Comparison of ENCODE assay signal across 1 fruit fly cellular context in genomic region chr3R:14469724-14470123, dm6.
TF ChIP-seq lines count a peak whose summit lies in the region.

No protein-coding gene starts in this region.

TF ChIP-seq in whole organism, embryonic, 481 proteins besides CTCF, POLR2A, EP300 and RAD21 (continued from another document and continues in another):
- TF ChIP-seq Bteb2 (GFP tag; optimal IDR thresholded peaks at IDR 0.05; lab: Kevin White, UChicago) (no peak), wdn (GFP tag; IDR thresholded peaks at IDR 0.05; lab: Robert Waterston, UW) (no peak), Meics (GFP tag; optimal IDR thresholded peaks at IDR 0.05; lab: Kevin White, UChicago) (peak; percentile 14), Abd-B (GFP tag; optimal IDR thresholded peaks at IDR 0.05; lab: Kevin White, UChicago) (peak; percentile 41), CG7556 (GFP tag; optimal IDR thresholded peaks at IDR 0.05; lab: Kevin White, UChicago) (peak; percentile 53), Vsx1 (GFP tag; optimal IDR thresholded peaks at IDR 0.05; lab: Kevin White, UChicago) (peak; percentile 20), ato (GFP tag; IDR thresholded peaks at IDR 0.05; lab: Robert Waterston, UW; ENCODE audit: partially characterized antibody) (no peak), HLH54F (GFP tag; optimal IDR thresholded peaks at IDR 0.05; lab: Kevin White, UChicago) (no peak), Fer2 (tag; optimal IDR thresholded peaks at IDR 0.05; lab: Kevin White, UChicago) (no peak), CG13287 (GFP tag; IDR thresholded peaks at IDR 0.05; lab: Robert Waterston, UW; ENCODE audit: partially characterized antibody) (no peak), Drgx (GFP tag; IDR thresholded peaks at IDR 0.05; lab: Robert Waterston, UW) (peak; percentile 78), Hand (GFP tag; optimal IDR thresholded peaks at IDR 0.05; lab: Kevin White, UChicago) (no peak), run (tag; optimal IDR thresholded peaks at IDR 0.05; lab: Kevin White, UChicago) (peak; percentile 21), CG1603 (tag; optimal IDR thresholded peaks at IDR 0.05; lab: Kevin White, UChicago) (peak; percentile 47), btn (GFP tag; optimal IDR thresholded peaks at IDR 0.05; lab: Kevin White, UChicago) (no peak), CG12659 (GFP tag; optimal IDR thresholded peaks at IDR 0.05; lab: Kevin White, UChicago) (peak; percentile 38), kay (GFP tag; optimal IDR thresholded peaks at IDR 0.05; lab: Kevin White, UChicago) (peak; percentile 38), CkIIα-i1 (GFP tag; IDR thresholded peaks at IDR 0.05; lab: Robert Waterston, UW) (no peak), CG1024 (GFP tag; IDR thresholded peaks at IDR 0.05; lab: Robert Waterston, UW) (peak; percentile 44; the same call in 1 of the 2 replicates), Gug (GFP tag; IDR thresholded peaks at IDR 0.05; lab: Robert Waterston, UW) (0 out of 4 replicates have a peak, but pooled peaks have one; percentile 21), Atf6 (GFP tag; IDR thresholded peaks at IDR 0.05; lab: Robert Waterston, UW) (peak; percentile 53; the same call in 1 of the 2 replicates), cato (GFP tag; optimal IDR thresholded peaks at IDR 0.05; lab: Kevin White, UChicago; ENCODE audit: borderline replicate concordance) (no peak), klu (GFP tag; IDR thresholded peaks at IDR 0.05; lab: Robert Waterston, UW) (no peak), Mad (GFP tag; optimal IDR thresholded peaks at IDR 0.05; lab: Kevin White, UChicago) (peak; percentile 45), wor (GFP tag; IDR thresholded peaks at IDR 0.05; lab: Robert Waterston, UW) (peak; percentile 45), tio (GFP tag; optimal IDR thresholded peaks at IDR 0.05; lab: Kevin White, UChicago) (peak; percentile 48), hb (GFP tag; IDR thresholded peaks at IDR 0.05; lab: Robert Waterston, UW; ENCODE audit: partially characterized antibody) (no peak), sug (tag; optimal IDR thresholded peaks at IDR 0.05; lab: Kevin White, UChicago) (no peak), gro (GFP tag; optimal IDR thresholded peaks at IDR 0.05; lab: Kevin White, UChicago) (no peak), eve (GFP tag; optimal IDR thresholded peaks at IDR 0.05; lab: Kevin White, UChicago) (peak in 1 of 2 experiments; percentile 67), sna (GFP tag; IDR thresholded peaks at IDR 0.05; lab: Robert Waterston, UW; ENCODE audit: partially characterized antibody) (no peak), CG14965 (GFP tag; optimal IDR thresholded peaks at IDR 0.05; lab: Kevin White, UChicago; ENCODE audit: borderline replicate concordance) (no peak), CG17328 (GFP tag; IDR thresholded peaks at IDR 0.05; lab: Robert Waterston, UW) (peak; percentile 56; the same call in 1 of the 2 replicates), CG33213 (GFP tag; optimal IDR thresholded peaks at IDR 0.05; lab: Kevin White, UChicago) (no peak), pho (GFP tag; optimal IDR thresholded peaks at IDR 0.05; lab: Kevin White, UChicago) (no peak), HHEX (GFP tag; optimal IDR thresholded peaks at IDR 0.05; lab: Kevin White, UChicago) (peak; percentile 23), CG8765 (GFP tag; IDR thresholded peaks at IDR 0.05; lab: Robert Waterston, UW) (no peak), CG15011 (GFP tag; optimal IDR thresholded peaks at IDR 0.05; lab: Kevin White, UChicago) (no peak), sc (optimal IDR thresholded peaks at IDR 0.05; lab: Kevin White, UChicago) (no peak), sc (GFP tag; optimal IDR thresholded peaks at IDR 0.05; lab: Kevin White, UChicago) (peak; percentile 55), h (optimal IDR thresholded peaks at IDR 0.05; lab: Kevin White, UChicago) (no peak), CG14441 (GFP tag; IDR thresholded peaks at IDR 0.05; lab: Robert Waterston, UW) (peak; percentile 52), Dp (GFP tag; optimal IDR thresholded peaks at IDR 0.05; lab: Kevin White, UChicago) (no peak), GATAe (GFP tag; conservative IDR thresholded peaks at IDR 0.05; lab: Robert Waterston, UW) (no peak), unc-4 (GFP tag; IDR thresholded peaks at IDR 0.05; lab: Robert Waterston, UW; ENCODE audit: partially characterized antibody) (no peak), maf-S (GFP tag; optimal IDR thresholded peaks at IDR 0.05; lab: Kevin White, UChicago) (no peak), corto (GFP tag; optimal IDR thresholded peaks at IDR 0.05; lab: Kevin White, UChicago) (no peak), CG16863 (GFP tag; optimal IDR thresholded peaks at IDR 0.05; lab: Kevin White, UChicago) (peak; percentile 17), CG10366 (GFP tag; IDR thresholded peaks at IDR 0.05; lab: Robert Waterston, UW) (peak; percentile 23; the same call in 1 of the 2 replicates), PHDP (tag; optimal IDR thresholded peaks at IDR 0.05; lab: Kevin White, UChicago) (peak; percentile 73), insv (GFP tag; optimal IDR thresholded peaks at IDR 0.05; lab: Kevin White, UChicago) (no peak), ems (GFP tag; optimal IDR thresholded peaks at IDR 0.05; lab: Kevin White, UChicago) (no peak), fd64A (GFP tag; optimal IDR thresholded peaks at IDR 0.05; lab: Kevin White, UChicago) (no peak), repo (GFP tag; optimal IDR thresholded peaks at IDR 0.05; lab: Kevin White, UChicago) (no peak), rib (GFP tag; IDR thresholded peaks at IDR 0.05; lab: Robert Waterston, UW) (no peak), caup (GFP tag; optimal IDR thresholded peaks at IDR 0.05; lab: Kevin White, UChicago; ENCODE audit: severe bottlenecking) (no peak), bcd (GFP tag; optimal IDR thresholded peaks at IDR 0.05; lab: Kevin White, UChicago) (peak; percentile 53), pita (GFP tag; optimal IDR thresholded peaks at IDR 0.05; lab: Kevin White, UChicago) (no peak), CG6175 (GFP tag; IDR thresholded peaks at IDR 0.05; lab: Robert Waterston, UW) (no peak), vnd (GFP tag; IDR thresholded peaks at IDR 0.05; lab: Robert Waterston, UW; ENCODE audit: partially characterized antibody) (no peak), pb (GFP tag; optimal IDR thresholded peaks at IDR 0.05; lab: Kevin White, UChicago) (no peak), CG17361 (GFP tag; IDR thresholded peaks at IDR 0.05; lab: Robert Waterston, UW) (peak; percentile 73), CG1602 (GFP tag; optimal IDR thresholded peaks at IDR 0.05; lab: Kevin White, UChicago) (peak; percentile 16), Lhr (GFP tag; optimal IDR thresholded peaks at IDR 0.05; lab: Kevin White, UChicago) (peak; percentile 34), gsb-n (tag; optimal IDR thresholded peaks at IDR 0.05; lab: Kevin White, UChicago) (peak; percentile 62), pnt (GFP tag; optimal IDR thresholded peaks at IDR 0.05; lab: Kevin White, UChicago) (no peak), Doc3 (GFP tag; IDR thresholded peaks at IDR 0.05; lab: Robert Waterston, UW; ENCODE audit: partially characterized antibody) (no peak), CG18011 (GFP tag; optimal IDR thresholded peaks at IDR 0.05; lab: Kevin White, UChicago) (no peak), BtbVII (GFP tag; optimal IDR thresholded peaks at IDR 0.05; lab: Kevin White, UChicago) (peak; percentile 52), dysf (GFP tag; IDR thresholded peaks at IDR 0.05; lab: Robert Waterston, UW) (peak; percentile 58; the same call in 2 of the 3 replicates), zen (tag; optimal IDR thresholded peaks at IDR 0.05; lab: Kevin White, UChicago) (peak; percentile 71), jumu (GFP tag; optimal IDR thresholded peaks at IDR 0.05; lab: Kevin White, UChicago) (no peak), CG4707 (GFP tag; optimal IDR thresholded peaks at IDR 0.05; lab: Kevin White, UChicago) (peak; percentile 35), HLH3B (GFP tag; IDR thresholded peaks at IDR 0.05; lab: Robert Waterston, UW) (peak; percentile 37; the same call in 1 of the 2 replicates), tna (GFP tag; IDR thresholded peaks at IDR 0.05; lab: Robert Waterston, UW; ENCODE audit: partially characterized antibody) (no peak), CG8089 (GFP tag; optimal IDR thresholded peaks at IDR 0.05; lab: Kevin White, UChicago) (no peak), Gsc (GFP tag; IDR thresholded peaks at IDR 0.05; lab: Robert Waterston, UW) (no peak; the same call in 1 of the 2 replicates), CG6272 (GFP tag; IDR thresholded peaks at IDR 0.05; lab: Robert Waterston, UW) (no peak), CG43689 (GFP tag; IDR thresholded peaks at IDR 0.05; lab: Robert Waterston, UW) (no peak), C15 (GFP tag; IDR thresholded peaks at IDR 0.05; lab: Robert Waterston, UW) (no peak), so (GFP tag; IDR thresholded peaks at IDR 0.05; lab: Robert Waterston, UW) (peak; percentile 74; the same call in 2 of the 3 replicates), lmd (GFP tag; IDR thresholded peaks at IDR 0.05; lab: Robert Waterston, UW) (peak; percentile 68), CG4282 (GFP tag; optimal IDR thresholded peaks at IDR 0.05; lab: Kevin White, UChicago) (no peak), CoRest (tag; optimal IDR thresholded peaks at IDR 0.05; lab: Kevin White, UChicago) (peak; percentile 70), Dip2 (GFP tag; IDR thresholded peaks at IDR 0.05; lab: Robert Waterston, UW) (no peak), chinmo (GFP tag; IDR thresholded peaks at IDR 0.05; lab: Robert Waterston, UW; ENCODE audit: partially characterized antibody) (no peak), NK7.1 (GFP tag; optimal IDR thresholded peaks at IDR 0.05; lab: Kevin White, UChicago) (no peak), Ets97D (GFP tag; optimal IDR thresholded peaks at IDR 0.05; lab: Kevin White, UChicago) (no peak), Taf1 (GFP tag; IDR thresholded peaks at IDR 0.05; lab: Robert Waterston, UW) (no peak), CG12236 (GFP tag; optimal IDR thresholded peaks at IDR 0.05; lab: Kevin White, UChicago) (no peak), CG12299 (tag; optimal IDR thresholded peaks at IDR 0.05; lab: Kevin White, UChicago) (no peak), Sox102F (GFP tag; optimal IDR thresholded peaks at IDR 0.05; lab: Kevin White, UChicago) (peak; percentile 69), CG3407 (GFP tag; optimal IDR thresholded peaks at IDR 0.05; lab: Kevin White, UChicago) (peak; percentile 21), pzg (GFP tag; optimal IDR thresholded peaks at IDR 0.05; lab: Kevin White, UChicago) (no peak), dpn (GFP tag; optimal IDR thresholded peaks at IDR 0.05; lab: Kevin White, UChicago) (peak; percentile 4 to 39), CG31224 (GFP tag; IDR thresholded peaks at IDR 0.05; lab: Robert Waterston, UW) (no peak), ken (GFP tag; IDR thresholded peaks at IDR 0.05; lab: Robert Waterston, UW) (no peak), exex (tag; optimal IDR thresholded peaks at IDR 0.05; lab: Kevin White, UChicago) (no peak), ewg (GFP tag; optimal IDR thresholded peaks at IDR 0.05; lab: Kevin White, UChicago) (peak; percentile 33), nau (GFP tag; optimal IDR thresholded peaks at IDR 0.05; lab: Kevin White, UChicago) (peak; percentile 23), CG3995 (GFP tag; optimal IDR thresholded peaks at IDR 0.05; lab: Kevin White, UChicago) (no peak), CG6854 (GFP tag; optimal IDR thresholded peaks at IDR 0.05; lab: Kevin White, UChicago) (no peak), CG4820 (GFP tag; optimal IDR thresholded peaks at IDR 0.05; lab: Kevin White, UChicago) (peak; percentile 68), dati (GFP tag; IDR thresholded peaks at IDR 0.05; lab: Robert Waterston, UW) (no peak), lbe (GFP tag; optimal IDR thresholded peaks at IDR 0.05; lab: Kevin White, UChicago) (no peak), Dfd (GFP tag; optimal IDR thresholded peaks at IDR 0.05; lab: Kevin White, UChicago) (no peak), da (GFP tag; optimal IDR thresholded peaks at IDR 0.05; lab: Kevin White, UChicago) (no peak), CG3726 (GFP tag; IDR thresholded peaks at IDR 0.05; lab: Robert Waterston, UW) (no peak), vfl (GFP tag; optimal IDR thresholded peaks at IDR 0.05; lab: Kevin White, UChicago) (no peak), CG11723 (GFP tag; optimal IDR thresholded peaks at IDR 0.05; lab: Kevin White, UChicago) (peak; percentile 4), ash1 (GFP tag; optimal IDR thresholded peaks at IDR 0.05; lab: Kevin White, UChicago) (no peak), CG6683 (GFP tag; optimal IDR thresholded peaks at IDR 0.05; lab: Kevin White, UChicago) (no peak), Chrac-16 (GFP tag; optimal IDR thresholded peaks at IDR 0.05; lab: Kevin White, UChicago) (peak; percentile 64), CG13296 (GFP tag; optimal IDR thresholded peaks at IDR 0.05; lab: Kevin White, UChicago) (no peak), Oli (tag; optimal IDR thresholded peaks at IDR 0.05; lab: Kevin White, UChicago) (peak; percentile 75), Hr78 (GFP tag; optimal IDR thresholded peaks at IDR 0.05; lab: Kevin White, UChicago) (peak in 1 of 2 experiments; percentile 43), CG7372 (GFP tag; IDR thresholded peaks at IDR 0.05; lab: Robert Waterston, UW) (no peak), lab (GFP tag; optimal IDR thresholded peaks at IDR 0.05; lab: Kevin White, UChicago) (peak; percentile 58), CG18262 (tag; optimal IDR thresholded peaks at IDR 0.05; lab: Kevin White, UChicago) (peak; percentile 81), en (GFP tag; optimal IDR thresholded peaks at IDR 0.05; lab: Kevin White, UChicago) (no peak), Doc2 (GFP tag; IDR thresholded peaks at IDR 0.05; lab: Robert Waterston, UW) (no peak), CG17912 (GFP tag; optimal IDR thresholded peaks at IDR 0.05; lab: Kevin White, UChicago) (no peak), Nf-YB (GFP tag; optimal IDR thresholded peaks at IDR 0.05; lab: Kevin White, UChicago) (peak; percentile 35), chm (GFP tag; IDR thresholded peaks at IDR 0.05; lab: Robert Waterston, UW) (no peak), wek (GFP tag; optimal IDR thresholded peaks at IDR 0.05; lab: Kevin White, UChicago) (no peak), CG10431 (GFP tag; optimal IDR thresholded peaks at IDR 0.05; lab: Kevin White, UChicago) (no peak), CG14860 (GFP tag; IDR thresholded peaks at IDR 0.05; lab: Robert Waterston, UW; ENCODE audit: partially characterized antibody) (no peak), odd (GFP tag; optimal IDR thresholded peaks at IDR 0.05; lab: Kevin White, UChicago) (peak; percentile 58), CG9876 (GFP tag; optimal IDR thresholded peaks at IDR 0.05; lab: Kevin White, UChicago) (no peak), CHES-1-like (GFP tag; optimal IDR thresholded peaks at IDR 0.05; lab: Kevin White, UChicago) (no peak), mirr (GFP tag; optimal IDR thresholded peaks at IDR 0.05; lab: Kevin White, UChicago) (no peak), fd102C (GFP tag; optimal IDR thresholded peaks at IDR 0.05; lab: Kevin White, UChicago) (no peak), slou (GFP tag; optimal IDR thresholded peaks at IDR 0.05; lab: Kevin White, UChicago) (no peak), bsh (GFP tag; optimal IDR thresholded peaks at IDR 0.05; lab: Kevin White, UChicago) (peak; percentile 82 to 86)
